Fruit fly (Drosophila melanogaster): ENCODE results near the gene Cyp4ac3.

dm6 chr2L:5229735-5230347, 38.5 kb upstream of the Cyp4ac3 start:
- TF ChIP-seq usp (GFP tag; optimal IDR thresholded peaks at IDR 0.05) = no peak
- peak; percentile 33 for TF ChIP-seq jim (GFP tag; optimal IDR thresholded peaks at IDR 0.05)
- TF ChIP-seq Hr78 (GFP tag; optimal IDR thresholded peaks at IDR 0.05) = no peak
- TF ChIP-seq pan (optimal IDR thresholded peaks at IDR 0.05) = no peak
- TF ChIP-seq Abd-B (GFP tag; optimal IDR thresholded peaks at IDR 0.05) = no peak
- no peak for TF ChIP-seq OdsH (GFP tag; optimal IDR thresholded peaks at IDR 0.05)
- TF ChIP-seq psq (GFP tag; optimal IDR thresholded peaks at IDR 0.05) = no peak
- no peak for TF ChIP-seq dl (GFP tag; optimal IDR thresholded peaks at IDR 0.05; ENCODE audit: insufficient read depth in 1 of 2, partially characterized antibody in 2 of 2)
- no peak for TF ChIP-seq Dif (GFP tag; optimal IDR thresholded peaks at IDR 0.05; ENCODE audit: partially characterized antibody)
- no peak for TF ChIP-seq ey (GFP tag; optimal IDR thresholded peaks at IDR 0.05)
- no peak for TF ChIP-seq dsf (GFP tag; optimal IDR thresholded peaks at IDR 0.05; ENCODE audit: borderline replicate concordance)
- no peak for TF ChIP-seq br (GFP tag; optimal IDR thresholded peaks at IDR 0.05)
- no peak for TF ChIP-seq woc (GFP tag; optimal IDR thresholded peaks at IDR 0.05)
- no peak for TF ChIP-seq Jra (GFP tag; optimal IDR thresholded peaks at IDR 0.05)

Measured in whole organism, wandering third instar larva.